Fruit fly (Drosophila melanogaster) whole organism, prepupa: Measurements from ENCODE around the gene drn.
A peak's percentile ranks its signal among the peaks of the same experiment; 100 is the strongest.

ENCODE experiments used
- CG15336 ChIP-seq: fragments of 200-800 bp; sonication (Bioruptor generic); IDR thresholded peaks from 2 replicates; pipeline ENCODE4 v1.3.6; 2022; ENCODE audit warnings: missing biosample characterization, missing genetic modification characterization
- CG1621 ChIP-seq: fragments of 200-800 bp; sonication (Bioruptor generic); optimal IDR thresholded peaks from 3 replicates; lab custom pipeline; 2018; ENCODE audit warnings: missing biosample characterization, mild to moderate bottlenecking, missing genetic modification characterization
- CG16779 ChIP-seq: fragments of 200-800 bp; sonication (Bioruptor generic); optimal IDR thresholded peaks from 3 replicates; lab custom pipeline; 2017; ENCODE audit warnings: missing biosample characterization, mild to moderate bottlenecking, missing genetic modification characterization
- CG3032 ChIP-seq: fragments of 200-800 bp; optimal IDR thresholded peaks from 2 replicates; lab custom pipeline; 2019; ENCODE audit warnings: missing biosample characterization, mild to moderate bottlenecking, missing genetic modification characterization, moderate library complexity
- CG34406 ChIP-seq: fragments of 200-800 bp; sonication (Bioruptor generic); optimal IDR thresholded peaks from 3 replicates; lab custom pipeline; 2016; ENCODE audit warnings: missing biosample characterization, missing genetic modification characterization
- CG4318 ChIP-seq: fragments of 200-800 bp; sonication (Bioruptor generic); optimal IDR thresholded peaks from 3 replicates; lab custom pipeline; 2017; ENCODE audit warnings: missing biosample characterization, mild to moderate bottlenecking, missing genetic modification characterization
- CG6163 ChIP-seq: fragments of 200-800 bp; sonication (Bioruptor generic); IDR thresholded peaks from 3 replicates; pipeline ENCODE4 v1.3.6; 2022; ENCODE audit warnings: missing biosample characterization, missing genetic modification characterization
- CG6276 ChIP-seq: fragments of 200-800 bp; sonication (Bioruptor generic); optimal IDR thresholded peaks from 2 replicates; lab custom pipeline; 2017; ENCODE audit warnings: missing biosample characterization, mild to moderate bottlenecking, missing genetic modification characterization
- CG6792 ChIP-seq: fragments of 200-800 bp; sonication (Bioruptor generic); optimal IDR thresholded peaks from 3 replicates; lab custom pipeline; 2016; ENCODE audit warnings: missing biosample characterization, missing genetic modification characterization
- CG6808 ChIP-seq: fragments of 200-800 bp; sonication (Bioruptor generic); optimal IDR thresholded peaks from 3 replicates; lab custom pipeline; 2017; ENCODE audit warnings: missing biosample characterization, missing genetic modification characterization, mild to moderate bottlenecking, moderate library complexity, missing genetic modification reagents
- CG8319 ChIP-seq: fragments of 200-800 bp; sonication (Bioruptor generic); optimal IDR thresholded peaks from 3 replicates; lab custom pipeline; 2016; ENCODE audit warnings: missing biosample characterization, missing genetic modification characterization
- CG8632 ChIP-seq: fragments of 200-800 bp; sonication (Bioruptor generic); optimal IDR thresholded peaks from 3 replicates; lab custom pipeline; 2016; ENCODE audit warnings: missing biosample characterization, missing genetic modification characterization
- Eip75B ChIP-seq: fragments of 200-800 bp; sonication (Bioruptor generic); optimal IDR thresholded peaks from 3 replicates; lab custom pipeline; 2016; ENCODE audit warnings: missing biosample characterization, missing genetic modification characterization
- Eip78C ChIP-seq: fragments of 200-800 bp; sonication (Bioruptor generic); peaks from one replicate; lab custom pipeline; 2016; ENCODE audit warnings: missing biosample characterization, missing genetic modification characterization
- Eip93F ChIP-seq: fragments of 200-800 bp; sonication (Bioruptor generic); optimal IDR thresholded peaks from 2 replicates; lab custom pipeline; 2016; ENCODE audit warnings: missing biosample characterization, mild to moderate bottlenecking, missing genetic modification characterization
- Ets21C ChIP-seq: fragments of 200-800 bp; sonication (Bioruptor generic); optimal IDR thresholded peaks from 3 replicates; lab custom pipeline; 2016; ENCODE audit warnings: missing biosample characterization, missing genetic modification characterization
- Ets96B ChIP-seq: fragments of 200-800 bp; optimal IDR thresholded peaks from 2 replicates; lab custom pipeline; 2019; ENCODE audit warnings: missing biosample characterization, mild to moderate bottlenecking, missing genetic modification characterization, moderate library complexity
- Hr38 ChIP-seq: sonication (Bioruptor generic); optimal IDR thresholded peaks from 2 replicates; lab custom pipeline; 2016; ENCODE audit warnings: missing biosample characterization, missing genetic modification characterization
- Hr4 ChIP-seq: fragments of 200-800 bp; sonication (Bioruptor generic); optimal IDR thresholded peaks from 3 replicates; lab custom pipeline; 2016; ENCODE audit warnings: missing biosample characterization, missing genetic modification characterization
- Met ChIP-seq: fragments of 200-800 bp; sonication (Bioruptor generic); optimal IDR thresholded peaks from 3 replicates; lab custom pipeline; 2016; ENCODE audit warnings: missing biosample characterization, missing genetic modification characterization
- Sox14 ChIP-seq: fragments of 200-800 bp; sonication (Bioruptor generic); optimal IDR thresholded peaks from 3 replicates; lab custom pipeline; 2016; ENCODE audit warnings: missing biosample characterization, missing genetic modification characterization
- Sox15 ChIP-seq: fragments of 200-800 bp; sonication (Bioruptor generic); optimal IDR thresholded peaks from 3 replicates; lab custom pipeline; 2016; ENCODE audit warnings: missing biosample characterization, missing genetic modification characterization
- achi ChIP-seq: fragments of 200-800 bp; sonication (Bioruptor generic); optimal IDR thresholded peaks from 3 replicates; lab custom pipeline; 2016; ENCODE audit warnings: missing biosample characterization, missing genetic modification characterization
- acj6 ChIP-seq: fragments of 200-800 bp; sonication (Bioruptor generic); optimal IDR thresholded peaks from 3 replicates; lab custom pipeline; 2016; ENCODE audit warnings: missing biosample characterization, missing genetic modification characterization
- cyc ChIP-seq: fragments of 200-800 bp; sonication (Bioruptor generic); optimal IDR thresholded peaks from 3 replicates; lab custom pipeline; 2016; ENCODE audit warnings: missing biosample characterization, missing genetic modification characterization
- dac ChIP-seq: fragments of 200-800 bp; sonication (Bioruptor generic); optimal IDR thresholded peaks from 2 replicates; lab custom pipeline; 2017; ENCODE audit warnings: missing biosample characterization, mild to moderate bottlenecking, missing genetic modification characterization
- dsx ChIP-seq: fragments of 200-800 bp; optimal IDR thresholded peaks from 3 replicates; lab custom pipeline; 2019; ENCODE audit warnings: missing biosample characterization, mild to moderate bottlenecking, missing genetic modification characterization, moderate library complexity; ENCODE audit not compliant: poor library complexity, severe bottlenecking
- eg ChIP-seq: fragments of 200-800 bp; sonication (Bioruptor generic); IDR thresholded peaks from 3 replicates; pipeline ENCODE4 v1.3.6; 2022; ENCODE audit warnings: missing biosample characterization, missing genetic modification characterization
- esn ChIP-seq: fragments of 200-800 bp; sonication (Bioruptor generic); optimal IDR thresholded peaks from 2 replicates; lab custom pipeline; 2016; ENCODE audit warnings: missing biosample characterization, mild to moderate bottlenecking, missing genetic modification characterization, moderate library complexity
- fd59A ChIP-seq: fragments of 200-800 bp; sonication (Bioruptor generic); optimal IDR thresholded peaks from 2 replicates; lab custom pipeline; 2017; ENCODE audit warnings: missing biosample characterization, mild to moderate bottlenecking, missing genetic modification characterization, missing genetic modification reagents
- fd85E ChIP-seq: fragments of 200-800 bp; sonication (Bioruptor generic); optimal IDR thresholded peaks from 3 replicates; lab custom pipeline; 2016; ENCODE audit warnings: missing biosample characterization, missing genetic modification characterization
- fkh ChIP-seq: fragments of 200-800 bp; sonication (Bioruptor generic); optimal IDR thresholded peaks from 3 replicates; lab custom pipeline; 2017; ENCODE audit warnings: missing biosample characterization, mild to moderate bottlenecking, missing genetic modification characterization, moderate library complexity
- lz ChIP-seq: fragments of 200-800 bp; sonication (Bioruptor generic); optimal IDR thresholded peaks from 3 replicates; lab custom pipeline; 2016; ENCODE audit warnings: missing biosample characterization, missing genetic modification characterization
- net ChIP-seq: fragments of 200-800 bp; sonication (Bioruptor generic); optimal IDR thresholded peaks from 3 replicates; lab custom pipeline; 2016; ENCODE audit warnings: missing biosample characterization, missing genetic modification characterization
- spab ChIP-seq: fragments of 200-800 bp; sonication (Bioruptor generic); optimal IDR thresholded peaks from 2 replicates; lab custom pipeline; 2017; ENCODE audit warnings: missing biosample characterization, mild to moderate bottlenecking, missing genetic modification characterization, missing genetic modification reagents
- ss ChIP-seq, 2 experiments: fragments of 200-800 bp; sonication (Bioruptor generic); optimal IDR thresholded peaks; 2 replicates in 1 of 2; 3 replicates in 1 of 2; lab custom pipeline; 2017 to 2018; ENCODE audit warnings: mild to moderate bottlenecking in 2 of 2, missing biosample characterization in 2 of 2, missing genetic modification characterization in 2 of 2, moderate library complexity in 1 of 2
- svp ChIP-seq: fragments of 200-800 bp; sonication (Bioruptor generic); peaks from one replicate; lab custom pipeline; 2016; ENCODE audit warnings: missing biosample characterization, missing genetic modification characterization
- topi ChIP-seq: fragments of 200-800 bp; sonication (Bioruptor generic); optimal IDR thresholded peaks from 3 replicates; lab custom pipeline; 2016; ENCODE audit warnings: missing biosample characterization, missing genetic modification characterization
- vri ChIP-seq: fragments of 200-800 bp; sonication (Bioruptor generic); optimal IDR thresholded peaks from 3 replicates; lab custom pipeline; 2016; ENCODE audit warnings: missing biosample characterization, mild to moderate bottlenecking, missing genetic modification characterization

drn gene

dm6 chr3R:9404104-9404512 lies 64.1 kb downstream of the drn start, which contains the start of the genes CG9356, BBIP1 and CG8135 (continued):
- TF ChIP-seq lz (GFP tag; lab: Kevin White, UChicago) (peak; percentile 79), CG1621 (no peak), vri (no peak), CG16779 (tag; lab: Kevin White, UChicago) (no peak), fd85E (GFP tag; lab: Kevin White, UChicago) (no peak), CG15336 (GFP tag; lab: Robert Waterston, UW) (peak; percentile 43; the same call in 1 of the 2 replicates), fd59A (GFP tag; lab: Kevin White, UChicago) (no peak), Hr4 (GFP tag; lab: Kevin White, UChicago) (no peak), dac (GFP tag; lab: Kevin White, UChicago) (no peak), ss (GFP tag; optimal IDR thresholded peaks at IDR 0.05; lab: Kevin White, UChicago) (no peak), CG8319 (peak; percentile 53), CG6792 (GFP tag; lab: Kevin White, UChicago) (no peak), Sox15 (GFP tag; lab: Kevin White, UChicago) (peak; percentile 33), achi (GFP tag; lab: Kevin White, UChicago) (no peak), topi (peak; percentile 68), eg (GFP tag; lab: Robert Waterston, UW) (no peak), esn (GFP tag; lab: Kevin White, UChicago) (peak; percentile 85), acj6 (GFP tag; lab: Kevin White, UChicago) (peak; percentile 74), CG8632 (GFP tag; lab: Kevin White, UChicago) (no peak), Met (GFP tag; lab: Kevin White, UChicago) (no peak), Eip78C (peak; percentile 91), spab (GFP tag; lab: Kevin White, UChicago) (no peak), svp (GFP tag; lab: Kevin White, UChicago) (no peak), Sox14 (peak; percentile 85), fkh (GFP tag; lab: Kevin White, UChicago) (no peak), CG6276 (GFP tag; lab: Kevin White, UChicago) (no peak), net (GFP tag; lab: Kevin White, UChicago) (no peak), Ets96B (tag; lab: Kevin White, UChicago) (no peak), Eip93F (GFP tag; lab: Kevin White, UChicago) (no peak), Hr38 (no peak), Ets21C (GFP tag; lab: Kevin White, UChicago) (no peak)

DNA sequence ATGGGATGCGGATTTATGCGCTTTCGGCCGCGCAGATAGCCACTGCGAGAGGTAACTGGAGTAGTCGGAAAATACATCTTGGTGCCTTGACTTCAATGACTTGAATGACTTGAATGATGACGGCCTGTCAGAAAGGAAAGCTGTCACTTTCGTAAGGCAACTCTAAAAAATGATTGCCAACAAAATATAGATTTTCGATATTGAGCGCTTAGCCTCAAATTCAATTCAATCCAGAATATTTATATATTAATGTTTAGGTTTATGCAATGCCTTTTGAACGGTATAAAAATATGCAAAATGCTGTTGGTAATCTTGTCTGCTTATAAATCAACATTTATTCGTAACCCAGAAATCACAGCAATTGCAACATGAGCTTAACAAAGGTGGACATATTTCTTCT lies 68.1 kb downstream of the drn start, which contains the start of gene CG44261:
CG44261 (minus strand) TSS at position 101 of the 400 bp plus-strand sequence.
- TF ChIP-seq CG6163: no peak
- TF ChIP-seq net (GFP tag; lab: Kevin White, UChicago): no peak
- no peak for TF ChIP-seq CG34406 (GFP tag; lab: Kevin White, UChicago)
- TF ChIP-seq CG16779 (tag; lab: Kevin White, UChicago): no peak
- TF ChIP-seq CG3032: no peak
- TF ChIP-seq CG15336 (GFP tag; lab: Robert Waterston, UW): no peak
- no peak for TF ChIP-seq svp (GFP tag; lab: Kevin White, UChicago)
- no peak for TF ChIP-seq CG6808 (GFP tag; lab: Kevin White, UChicago)
- no peak for TF ChIP-seq CG4318 (GFP tag; lab: Kevin White, UChicago)
- no peak for TF ChIP-seq cyc (GFP tag; lab: Kevin White, UChicago)
- TF ChIP-seq Eip75B (GFP tag; lab: Kevin White, UChicago): no peak
- TF ChIP-seq dsx (GFP tag; lab: Kevin White, UChicago): no peak
- no peak for TF ChIP-seq Hr4 (GFP tag; lab: Kevin White, UChicago)
- TF ChIP-seq Ets96B (tag; lab: Kevin White, UChicago): no peak
- TF ChIP-seq fkh (GFP tag; lab: Kevin White, UChicago): no peak
- TF ChIP-seq Sox14: no peak
- no peak for TF ChIP-seq topi
- TF ChIP-seq, all 60 proteins: peak for 0
